Worm (Caenorhabditis elegans): ENCODE data around the gene clec-224.

The clec-224 gene

ce11 chrV:12179338-12179737 lies at the start of gene clec-224:
Gene clec-224 (minus strand): TSS chrV:12179438.
- TF ChIP-seq lin-32 (GFP tag; optimal IDR thresholded peaks at IDR 0.05) (no peak), snpc-4 (tag; optimal IDR thresholded peaks at IDR 0.05) (no peak), nhr-237 (tag; optimal IDR thresholded peaks at IDR 0.05) (no peak), mep-1 (tag; optimal IDR thresholded peaks at IDR 0.05) (no peak), ces-1 (GFP tag; optimal IDR thresholded peaks at IDR 0.05) (no peak), drap-1 (GFP tag; optimal IDR thresholded peaks at IDR 0.05) (no peak), cnd-1 (tag; optimal IDR thresholded peaks at IDR 0.05) (no peak), lsy-2 (tag; optimal IDR thresholded peaks at IDR 0.05) (no peak), mls-2 (tag; optimal IDR thresholded peaks at IDR 0.05) (no peak), unc-39 (tag; optimal IDR thresholded peaks at IDR 0.05) (no peak), elt-3 (tag; optimal IDR thresholded peaks at IDR 0.05) (no peak), elt-1 (tag; optimal IDR thresholded peaks at IDR 0.05; ENCODE audit: borderline replicate concordance, insufficient read depth) (no peak), ztf-11 (tag; optimal IDR thresholded peaks at IDR 0.05) (no peak), ceh-43 (GFP tag; optimal IDR thresholded peaks at IDR 0.05) (no peak), pha-4 (tag; optimal IDR thresholded peaks at IDR 0.05) (no peak), zip-8 (tag; optimal IDR thresholded peaks at IDR 0.05) (no peak), unc-62 (GFP tag; optimal IDR thresholded peaks at IDR 0.05) (no peak), lin-13 (tag; optimal IDR thresholded peaks at IDR 0.05) (no peak), mab-5 (tag; optimal IDR thresholded peaks at IDR 0.05) (no peak)

- TF ChIP-seq bed-3 (GFP tag; optimal IDR thresholded peaks at IDR 0.05) (no peak), lin-13 (tag; optimal IDR thresholded peaks at IDR 0.05) (no peak), ceh-43 (GFP tag; optimal IDR thresholded peaks at IDR 0.05) (no peak), mls-2 (tag; optimal IDR thresholded peaks at IDR 0.05) (no peak), zip-8 (tag; optimal IDR thresholded peaks at IDR 0.05) (no peak), unc-39 (tag; optimal IDR thresholded peaks at IDR 0.05) (no peak), mep-1 (tag; optimal IDR thresholded peaks at IDR 0.05) (no peak), nhr-76 (tag; optimal IDR thresholded peaks at IDR 0.05) (no peak), ces-1 (GFP tag; optimal IDR thresholded peaks at IDR 0.05) (no peak), nhr-2 (tag; optimal IDR thresholded peaks at IDR 0.05) (no peak), mab-5 (tag; optimal IDR thresholded peaks at IDR 0.05) (no peak), drap-1 (GFP tag; optimal IDR thresholded peaks at IDR 0.05) (no peak), sem-2 (GFP tag; optimal IDR thresholded peaks at IDR 0.05) (no peak), nhr-237 (tag; optimal IDR thresholded peaks at IDR 0.05) (no peak), hlh-1 (tag; optimal IDR thresholded peaks at IDR 0.05) (no peak), M03D4.4 (tag; optimal IDR thresholded peaks at IDR 0.05) (no peak), elt-3 (tag; optimal IDR thresholded peaks at IDR 0.05) (no peak)
Measured at ce11 chrV:12213027-12213426, 33.8 kb upstream of the clec-224 start, which contains the start of gene vab-8. Gene vab-8 (plus strand): TSS chrV:12213327.

- TF ChIP-seq ces-1 (GFP tag; optimal IDR thresholded peaks at IDR 0.05) (peak; percentile 97), tbx-8 (GFP tag; optimal IDR thresholded peaks at IDR 0.05) (no peak), lin-13 (tag; optimal IDR thresholded peaks at IDR 0.05) (no peak), lin-32 (GFP tag; optimal IDR thresholded peaks at IDR 0.05) (no peak), nhr-28 (tag; optimal IDR thresholded peaks at IDR 0.05) (no peak), lsy-2 (tag; optimal IDR thresholded peaks at IDR 0.05) (no peak), drap-1 (GFP tag; optimal IDR thresholded peaks at IDR 0.05) (no peak)
Measured at ce11 chrV:12211090-12211489, 31.9 kb upstream of the clec-224 start.

ce11 chrV:12209951-12210350 lies 30.7 kb upstream of the clec-224 start:
- TF ChIP-seq ces-1 (GFP tag; optimal IDR thresholded peaks at IDR 0.05) (peak; percentile 89), lin-32 (GFP tag; optimal IDR thresholded peaks at IDR 0.05) (no peak)

- TF ChIP-seq hlh-1 (tag; optimal IDR thresholded peaks at IDR 0.05) (peak; percentile 42), unc-62 (GFP tag; optimal IDR thresholded peaks at IDR 0.05) (peak; percentile 41), ceh-83 (GFP tag; optimal IDR thresholded peaks at IDR 0.05) (no peak)
Measured at ce11 chrV:12208678-12209077, 29.4 kb upstream of the clec-224 start.

ce11 chrV:12199474-12199873 lies 20.2 kb upstream of the clec-224 start:
- TF ChIP-seq blmp-1 (tag; optimal IDR thresholded peaks at IDR 0.05) (no peak), flh-1 (GFP tag; optimal IDR thresholded peaks at IDR 0.05) (no peak), elt-1 (tag; optimal IDR thresholded peaks at IDR 0.05; ENCODE audit: borderline replicate concordance, insufficient read depth) (peak; percentile 0), ceh-83 (GFP tag; optimal IDR thresholded peaks at IDR 0.05) (no peak), ham-2 (GFP tag; optimal IDR thresholded peaks at IDR 0.05) (peak; percentile 17)
